Worm (Caenorhabditis elegans): ENCODE data around the gene nas-39.
A peak's percentile ranks its signal among the peaks of the same experiment; 100 is the strongest.

Gene nas-39

ce11 chrX:16443657-16444056 lies 13.1 kb upstream of the nas-39 start:
- TF ChIP-seq T07F8.4 (tag; optimal IDR thresholded peaks at IDR 0.05) (no peak), snpc-3.4 (tag; optimal IDR thresholded peaks at IDR 0.05) (no peak), ceh-91 (GFP tag; IDR thresholded peaks at IDR 0.05) (no peak), athp-1 (tag; optimal IDR thresholded peaks at IDR 0.05) (no peak), ztf-18 (tag; optimal IDR thresholded peaks at IDR 0.05) (no peak), F49E8.2 (tag; optimal IDR thresholded peaks at IDR 0.05; ENCODE audit: insufficient read depth) (no peak)

ce11 chrX:16445793-16446248 lies 10.9 kb upstream of the nas-39 start, which contains the start of gene twf-2:
TSS of gene twf-2 (plus strand) at chrX:16446197.
- peak; percentile 75; the same call in 1 of the 2 replicates for TF ChIP-seq hmg-1.2 (GFP tag; IDR thresholded peaks at IDR 0.05)
- no peak for TF ChIP-seq D2030.7 (GFP tag; IDR thresholded peaks at IDR 0.05)
- no peak for TF ChIP-seq F10E7.11 (tag; optimal IDR thresholded peaks at IDR 0.05)
- TF ChIP-seq chd-7 (tag; optimal IDR thresholded peaks at IDR 0.05) = peak; percentile 58
- TF ChIP-seq madf-8 (GFP tag; conservative IDR thresholded peaks at IDR 0.05) = no peak
- TF ChIP-seq lir-1 (GFP tag; conservative IDR thresholded peaks at IDR 0.05) = no peak
- TF ChIP-seq B0019.2 (GFP tag; conservative IDR thresholded peaks at IDR 0.05) = no peak
- TF ChIP-seq him-1 (tag; optimal IDR thresholded peaks at IDR 0.05) = no peak
- TF ChIP-seq snpc-4 (GFP tag; optimal IDR thresholded peaks at IDR 0.05) = peak; percentile 58
- TF ChIP-seq snpc-4 (tag; optimal IDR thresholded peaks at IDR 0.05) = peak; percentile 10 to 54 (median 35)
- TF ChIP-seq F39B2.1 (GFP tag; IDR thresholded peaks at IDR 0.05) = no peak
- TF ChIP-seq B0261.1 (tag; optimal IDR thresholded peaks at IDR 0.05) = peak; percentile 9
- no peak for TF ChIP-seq nfya-1 (tag; optimal IDR thresholded peaks at IDR 0.05; ENCODE audit: borderline replicate concordance, insufficient read depth)
- TF ChIP-seq zfh-2 (GFP tag; conservative IDR thresholded peaks at IDR 0.05) = peak; percentile 95
- no peak for TF ChIP-seq egl-18 (GFP tag; IDR thresholded peaks at IDR 0.05)
- TF ChIP-seq gei-17 (GFP tag; optimal IDR thresholded peaks at IDR 0.05) = peak; percentile 55
- TF ChIP-seq F57A8.1 (GFP tag; optimal IDR thresholded peaks at IDR 0.05) = no peak
- no peak for TF ChIP-seq cebp-2 (GFP tag; IDR thresholded peaks at IDR 0.05)
- TF ChIP-seq F23B12.7 (tag; optimal IDR thresholded peaks at IDR 0.05; ENCODE audit: insufficient read depth) = peak; percentile 10
- peak; percentile 48 for TF ChIP-seq ceh-27 (GFP tag; optimal IDR thresholded peaks at IDR 0.05)
- TF ChIP-seq pbrm-1 (GFP tag; IDR thresholded peaks at IDR 0.05) = peak; percentile 68
- TF ChIP-seq F22D6.2 (tag; optimal IDR thresholded peaks at IDR 0.05) = no peak
- TF ChIP-seq die-1 (tag; optimal IDR thresholded peaks at IDR 0.05) = peak; percentile 23
- TF ChIP-seq egrh-3 (GFP tag; IDR thresholded peaks at IDR 0.05) = peak; percentile 36
- TF ChIP-seq unc-130 (GFP tag; optimal IDR thresholded peaks at IDR 0.05) = no peak
- TF ChIP-seq ZK185.1 (tag; optimal IDR thresholded peaks at IDR 0.05; ENCODE audit: poor library complexity, severe bottlenecking) = peak; percentile 41
- no peak for TF ChIP-seq madf-3 (GFP tag; IDR thresholded peaks at IDR 0.05)
- TF ChIP-seq rcor-1 (GFP tag; IDR thresholded peaks at IDR 0.05) = peak; percentile 60
- TF ChIP-seq ztf-28 (GFP tag; IDR thresholded peaks at IDR 0.05) = 0 out of 2 replicates have a peak, but pooled peaks have one; percentile 16
- no peak for TF ChIP-seq madf-6 (GFP tag; IDR thresholded peaks at IDR 0.05)
- no peak for TF ChIP-seq lin-54 (GFP tag; optimal IDR thresholded peaks at IDR 0.05)
- peak; percentile 46 for TF ChIP-seq ztf-26 (tag; optimal IDR thresholded peaks at IDR 0.05)
- TF ChIP-seq aptf-2 (GFP tag; conservative IDR thresholded peaks at IDR 0.05) = no peak
- TF ChIP-seq Y95B8A.8 (GFP tag; IDR thresholded peaks at IDR 0.05) = no peak
- peak; percentile 76; the same call in 1 of the 2 replicates for TF ChIP-seq nfyb-1 (GFP tag; IDR thresholded peaks at IDR 0.05)
- TF ChIP-seq ccch-3 (GFP tag; optimal IDR thresholded peaks at IDR 0.05) = no peak
- TF ChIP-seq ekl-4 (GFP tag; IDR thresholded peaks at IDR 0.05) = 0 out of 2 replicates have a peak, but pooled peaks have one; percentile 21
- TF ChIP-seq madf-10 (tag; optimal IDR thresholded peaks at IDR 0.05) = peak; percentile 48
- TF ChIP-seq ztf-18 (tag; optimal IDR thresholded peaks at IDR 0.05) = peak; percentile 33
- no peak for TF ChIP-seq F55B11.4 (tag; optimal IDR thresholded peaks at IDR 0.05; ENCODE audit: borderline replicate concordance, insufficient read depth)
- TF ChIP-seq ceh-100 (GFP tag; IDR thresholded peaks at IDR 0.05) = no peak

Measured in whole organism, young adult.